Fruit fly (Drosophila melanogaster) whole organism, embryonic: Measurements from ENCODE around the gene CG31804.

Experiments used
- Abd-B ChIP-seq: fragments of 200-800 bp; sonication (Bioruptor generic); optimal IDR thresholded peaks from 2 replicates; lab custom pipeline; 2018; ENCODE audit warnings: missing biosample characterization, mild to moderate bottlenecking, missing genetic modification characterization, moderate library complexity
- Antp ChIP-seq: fragments of 200-800 bp; sonication (Bioruptor generic); optimal IDR thresholded peaks from 3 replicates; lab custom pipeline; 2016; ENCODE audit warnings: missing biosample characterization, missing genetic modification characterization
- Blimp-1 ChIP-seq: fragments of 200-800 bp; sonication (Bioruptor generic); optimal IDR thresholded peaks from 3 replicates; lab custom pipeline; 2018; ENCODE audit warnings: missing biosample characterization, missing genetic modification characterization, mild to moderate bottlenecking, moderate library complexity, missing genetic modification reagents
- CG10321 ChIP-seq: fragments of 200-800 bp; sonication (Bioruptor generic); IDR thresholded peaks from 2 replicates; pipeline ENCODE4 v1.3.6; 2022; ENCODE audit warnings: missing biosample characterization, missing genetic modification characterization
- CG10654 ChIP-seq: fragments of 200-800 bp; sonication (Bioruptor generic); optimal IDR thresholded peaks from 2 replicates; lab custom pipeline; 2016; ENCODE audit warnings: missing biosample characterization, missing genetic modification characterization
- CG11247 ChIP-seq: fragments of 200-800 bp; sonication (Bioruptor generic); IDR thresholded peaks from 2 replicates; pipeline ENCODE4 v1.3.6; 2022; ENCODE audit warnings: missing biosample characterization, missing genetic modification characterization
- CG12104 ChIP-seq: fragments of 200-800 bp; sonication (Bioruptor generic); optimal IDR thresholded peaks from 3 replicates; lab custom pipeline; 2016; ENCODE audit warnings: missing biosample characterization, missing genetic modification characterization
- CG12659 ChIP-seq: fragments of 200-800 bp; sonication (Bioruptor generic); optimal IDR thresholded peaks from 3 replicates; lab custom pipeline; 2017; ENCODE audit warnings: mild to moderate bottlenecking, missing biosample characterization, missing genetic modification reagents, missing genetic modification characterization
- CG13123 ChIP-seq: fragments of 200-800 bp; sonication (Bioruptor generic); optimal IDR thresholded peaks from 2 replicates; lab custom pipeline; 2016; ENCODE audit warnings: missing biosample characterization, missing genetic modification characterization
- CG15514 ChIP-seq: fragments of 200-800 bp; sonication (Bioruptor generic); optimal IDR thresholded peaks from 3 replicates; lab custom pipeline; 2017; ENCODE audit warnings: missing biosample characterization, missing genetic modification characterization, mild to moderate bottlenecking, moderate library complexity, missing genetic modification reagents
- CG17186 ChIP-seq: fragments of 200-800 bp; sonication (Bioruptor generic); optimal IDR thresholded peaks from 3 replicates; lab custom pipeline; 2017; ENCODE audit warnings: missing biosample characterization, missing genetic modification reagents, missing genetic modification characterization
- CG18262 ChIP-seq: fragments of 200-800 bp; optimal IDR thresholded peaks from 3 replicates; lab custom pipeline; 2019; ENCODE audit warnings: missing biosample characterization, mild to moderate bottlenecking, missing genetic modification characterization, moderate library complexity
- CG18764 ChIP-seq: fragments of 200-800 bp; sonication (Bioruptor generic); optimal IDR thresholded peaks from 3 replicates; lab custom pipeline; 2016; ENCODE audit warnings: missing biosample characterization, missing genetic modification characterization
- CG2712 ChIP-seq: fragments of 200-800 bp; optimal IDR thresholded peaks from 3 replicates; lab custom pipeline; 2019; ENCODE audit warnings: missing biosample characterization, mild to moderate bottlenecking, missing genetic modification characterization, moderate library complexity
- CG2889 ChIP-seq: fragments of 200-800 bp; sonication (Bioruptor generic); IDR thresholded peaks from 3 replicates; pipeline ENCODE4 v1.3.6; 2022; ENCODE audit warnings: missing biosample characterization, missing genetic modification characterization
- CG31365 ChIP-seq: fragments of 200-800 bp; sonication (Bioruptor generic); optimal IDR thresholded peaks from 2 replicates; lab custom pipeline; 2018; ENCODE audit warnings: missing biosample characterization, mild to moderate bottlenecking, missing genetic modification characterization
- CG3281 ChIP-seq: fragments of 200-800 bp; sonication (Bioruptor generic); optimal IDR thresholded peaks from 3 replicates; lab custom pipeline; 2017; ENCODE audit warnings: missing biosample characterization, mild to moderate bottlenecking, missing genetic modification characterization
- CG4854 ChIP-seq: fragments of 200-800 bp; sonication (Bioruptor generic); optimal IDR thresholded peaks from 2 replicates; lab custom pipeline; 2016; ENCODE audit warnings: missing biosample characterization, missing genetic modification characterization, inconsistent platforms
- CG6765 ChIP-seq: fragments of 200-800 bp; sonication (Bioruptor generic); optimal IDR thresholded peaks from 3 replicates; lab custom pipeline; 2017; ENCODE audit warnings: missing biosample characterization, mild to moderate bottlenecking, missing genetic modification characterization
- CG7372 ChIP-seq: fragments of 200-800 bp; sonication (Bioruptor generic); IDR thresholded peaks from 2 replicates; pipeline ENCODE4 v1.3.6; 2022; ENCODE audit warnings: missing biosample characterization, missing genetic modification characterization
- CG7786 ChIP-seq: fragments of 200-800 bp; sonication (Bioruptor generic); optimal IDR thresholded peaks from 2 replicates; lab custom pipeline; 2016; ENCODE audit warnings: missing biosample characterization, missing genetic modification characterization
- CG9797 ChIP-seq: fragments of 200-800 bp; sonication (Bioruptor generic); optimal IDR thresholded peaks from 3 replicates; lab custom pipeline; 2018; ENCODE audit warnings: missing biosample characterization, mild to moderate bottlenecking, missing genetic modification characterization
- CG9932 ChIP-seq: fragments of 200-800 bp; sonication (Bioruptor generic); IDR thresholded peaks from 2 replicates; pipeline ENCODE4 v1.3.6; 2022; ENCODE audit warnings: missing biosample characterization, missing genetic modification characterization
- CrebB ChIP-seq: fragments of 200-800 bp; sonication (Bioruptor generic); optimal IDR thresholded peaks from 3 replicates; lab custom pipeline; 2018; ENCODE audit warnings: missing biosample characterization, mild to moderate bottlenecking, missing genetic modification characterization
- Gug ChIP-seq: fragments of 200-800 bp; sonication (Bioruptor generic); IDR thresholded peaks from 4 replicates; pipeline ENCODE4 v1.3.6; 2022; ENCODE audit warnings: missing biosample characterization, missing genetic modification characterization
- HHEX ChIP-seq: fragments of 200-800 bp; sonication (Bioruptor generic); optimal IDR thresholded peaks from 3 replicates; lab custom pipeline; 2017; ENCODE audit warnings: missing biosample characterization, mild to moderate bottlenecking, missing genetic modification characterization, missing genetic modification reagents
- Hmr ChIP-seq: fragments of 200-800 bp; sonication (Bioruptor generic); optimal IDR thresholded peaks from 3 replicates; lab custom pipeline; 2017; ENCODE audit warnings: mild to moderate bottlenecking, missing biosample characterization, missing genetic modification reagents, missing genetic modification characterization
- Hr51 ChIP-seq, 2 experiments: fragments of 200-800 bp; sonication (Bioruptor generic); optimal IDR thresholded peaks; 2 replicates in 1 of 2; 3 replicates in 1 of 2; lab custom pipeline; 2016 to 2018; ENCODE audit warnings: missing biosample characterization in 2 of 2, missing genetic modification characterization in 2 of 2, mild to moderate bottlenecking in 1 of 2, moderate library complexity in 1 of 2
- Jarid2 ChIP-seq: fragments of 200-800 bp; sonication (Bioruptor generic); optimal IDR thresholded peaks from 3 replicates; lab custom pipeline; 2017; ENCODE audit warnings: mild to moderate bottlenecking, missing biosample characterization, missing genetic modification reagents, missing genetic modification characterization
- Myb ChIP-seq: fragments of 200-800 bp; sonication (Bioruptor generic); optimal IDR thresholded peaks from 2 replicates; lab custom pipeline; 2016; ENCODE audit warnings: missing biosample characterization, missing genetic modification characterization
- NfI ChIP-seq: fragments of 200-800 bp; sonication (Bioruptor generic); optimal IDR thresholded peaks from 3 replicates; lab custom pipeline; 2018; ENCODE audit warnings: missing biosample characterization, mild to moderate bottlenecking, missing genetic modification characterization, moderate library complexity
- PHDP ChIP-seq: fragments of 200-800 bp; sonication (Bioruptor generic); optimal IDR thresholded peaks from 3 replicates; lab custom pipeline; 2018; ENCODE audit warnings: missing biosample characterization, mild to moderate bottlenecking, missing genetic modification characterization, moderate library complexity
- Poxn ChIP-seq: fragments of 200-800 bp; sonication (Bioruptor generic); IDR thresholded peaks from 2 replicates; pipeline ENCODE4 v1.3.6; 2022; ENCODE audit warnings: missing biosample characterization, missing genetic modification characterization
- Six4 ChIP-seq: fragments of 200-800 bp; sonication (Bioruptor generic); optimal IDR thresholded peaks from 2 replicates; lab custom pipeline; 2016; ENCODE audit warnings: missing biosample characterization, missing genetic modification characterization
- Sox100B ChIP-seq: fragments of 200-800 bp; sonication (Bioruptor generic); optimal IDR thresholded peaks from 3 replicates; lab custom pipeline; 2018; ENCODE audit warnings: missing biosample characterization, mild to moderate bottlenecking, missing genetic modification characterization
- Trl ChIP-seq, 3 experiments: fragments of >200 bp in 2 of 3; fragments of 200-800 bp in 1 of 3; sonication (Bioruptor generic) in 1 of 3; optimal IDR thresholded peaks; 2 replicates in 1 of 3; 3 replicates in 2 of 3; lab custom pipeline; 2016 to 2017; ENCODE audit warnings: missing biosample characterization in 1 of 3, missing genetic modification characterization in 1 of 3
- YL-1 ChIP-seq: fragments of 200-800 bp; sonication (Bioruptor generic); optimal IDR thresholded peaks from 3 replicates; lab custom pipeline; 2017; ENCODE audit warnings: missing biosample characterization, mild to moderate bottlenecking, missing genetic modification characterization
- br ChIP-seq: fragments of >200 bp; optimal IDR thresholded peaks from 2 replicates; lab custom pipeline; 2017
- da ChIP-seq: fragments of 200-800 bp; sonication (Bioruptor generic); optimal IDR thresholded peaks from 2 replicates; lab custom pipeline; 2016; ENCODE audit warnings: missing biosample characterization, missing genetic modification characterization
- dysf ChIP-seq: fragments of 200-800 bp; sonication (Bioruptor generic); IDR thresholded peaks from 3 replicates; pipeline ENCODE4 v1.3.6; 2022; ENCODE audit warnings: missing biosample characterization, missing genetic modification characterization
- gcm2 ChIP-seq: fragments of 200-800 bp; sonication (Bioruptor generic); optimal IDR thresholded peaks from 2 replicates; lab custom pipeline; 2016; ENCODE audit warnings: missing biosample characterization, missing genetic modification characterization
- jumu ChIP-seq: fragments of 200-800 bp; sonication (Bioruptor generic); optimal IDR thresholded peaks from 3 replicates; lab custom pipeline; 2016; ENCODE audit warnings: missing biosample characterization, missing genetic modification characterization
- luna ChIP-seq: fragments of 200-800 bp; sonication (Bioruptor generic); optimal IDR thresholded peaks from 2 replicates; lab custom pipeline; 2016; ENCODE audit warnings: missing biosample characterization, missing genetic modification characterization
- mirr ChIP-seq: fragments of 200-800 bp; sonication (Bioruptor generic); optimal IDR thresholded peaks from 3 replicates; lab custom pipeline; 2018; ENCODE audit warnings: missing biosample characterization, mild to moderate bottlenecking, missing genetic modification characterization
- otp ChIP-seq: fragments of 200-800 bp; sonication (Bioruptor generic); IDR thresholded peaks from 3 replicates; pipeline ENCODE4, ENCODE4 v1.3.6; 2022; ENCODE audit warnings: missing biosample characterization, missing genetic modification characterization
- pan ChIP-seq, 4 experiments: fragments of >200 bp in 3 of 4; fragments of 200-800 bp in 1 of 4; sonication (Bioruptor generic) in 1 of 4; optimal IDR thresholded peaks in 3 of 4; IDR thresholded peaks in 1 of 4; 2 replicates each; pipeline versions ENCODE4 v1.3.6 to Lab custom; 2017 to 2022; ENCODE audit warnings: missing biosample characterization in 2 of 4, missing genetic modification characterization in 2 of 4, mixed read lengths in 1 of 4
- pb ChIP-seq: fragments of 200-800 bp; sonication (Bioruptor generic); optimal IDR thresholded peaks from 3 replicates; lab custom pipeline; 2016; ENCODE audit warnings: missing biosample characterization, missing genetic modification characterization
- salm ChIP-seq: fragments of 200-800 bp; sonication (Bioruptor generic); optimal IDR thresholded peaks from 2 replicates; lab custom pipeline; 2018; ENCODE audit warnings: missing biosample characterization, mild to moderate bottlenecking, missing genetic modification characterization
- sob ChIP-seq: fragments of 200-800 bp; sonication (Bioruptor generic); IDR thresholded peaks from 2 replicates; pipeline ENCODE4 v1.3.6; 2022; ENCODE audit warnings: missing biosample characterization, missing genetic modification characterization
- sqz ChIP-seq: fragments of 200-800 bp; sonication (Bioruptor generic); optimal IDR thresholded peaks from 3 replicates; lab custom pipeline; 2018; ENCODE audit warnings: missing biosample characterization, mild to moderate bottlenecking, missing genetic modification characterization

Gene CG31804

dm6 chr2L:17382318-17382717 lies 19.0 kb downstream of the CG31804 start (continued):
- TF ChIP-seq CG2712 (peak; percentile 91), CG18262 (tag; lab: Kevin White, UChicago) (peak; percentile 91), CG18764 (GFP tag; lab: Kevin White, UChicago) (peak; percentile 39), CG7786 (GFP tag; lab: Kevin White, UChicago) (peak; percentile 47), CrebB (tag; lab: Kevin White, UChicago) (peak; percentile 25), CG31365 (tag; lab: Kevin White, UChicago) (peak; percentile 33), PHDP (tag; lab: Kevin White, UChicago) (peak; percentile 84), luna (GFP tag; lab: Kevin White, UChicago) (no peak), pb (GFP tag; lab: Kevin White, UChicago) (no peak), Myb (GFP tag; lab: Kevin White, UChicago) (peak; percentile 3), sqz (GFP tag; lab: Kevin White, UChicago) (peak; percentile 73), CG10321 (no peak), Trl (optimal IDR thresholded peaks at IDR 0.05; lab: Kevin White, UChicago) (no peak), Trl (GFP tag; optimal IDR thresholded peaks at IDR 0.05; lab: Kevin White, UChicago) (peak; percentile 49), CG11247 (GFP tag; lab: Robert Waterston, UW) (no peak), pan (optimal IDR thresholded peaks at IDR 0.05; lab: Kevin White, UChicago) (no peak), pan (GFP tag; optimal IDR thresholded peaks at IDR 0.05 in 1 of 2, IDR thresholded peaks at IDR 0.05 in 1 of 2) (peak in 1 of 2 experiments; percentile 17), CG2889 (no peak), Six4 (peak; percentile 64), CG17186 (no peak), CG9932 (GFP tag; lab: Robert Waterston, UW) (peak; percentile 40; the same call in 1 of the 2 replicates), mirr (GFP tag; lab: Kevin White, UChicago) (peak; percentile 41), gcm2 (GFP tag; lab: Kevin White, UChicago) (no peak), jumu (GFP tag; lab: Kevin White, UChicago) (peak; percentile 1), Antp (GFP tag; lab: Kevin White, UChicago) (no peak), dysf (GFP tag; lab: Robert Waterston, UW) (peak; percentile 50; the same call in 2 of the 3 replicates), CG15514 (GFP tag; lab: Kevin White, UChicago) (peak; percentile 63), Gug (peak; percentile 52; the same call in 3 of the 4 replicates), CG6765 (GFP tag; lab: Kevin White, UChicago) (peak; percentile 34), CG12104 (GFP tag; lab: Kevin White, UChicago) (peak; percentile 2), Hmr (GFP tag; lab: Kevin White, UChicago) (peak; percentile 72), Blimp-1 (GFP tag; lab: Kevin White, UChicago) (peak; percentile 84), Abd-B (GFP tag; lab: Kevin White, UChicago) (peak; percentile 63), CG9797 (GFP tag; lab: Kevin White, UChicago) (no peak), CG4854 (GFP tag; lab: Kevin White, UChicago) (peak; percentile 25), CG7372 (GFP tag; lab: Robert Waterston, UW) (peak; percentile 40; the same call in 1 of the 2 replicates), da (GFP tag; lab: Kevin White, UChicago) (no peak), salm (peak; percentile 68), YL-1 (GFP tag; lab: Kevin White, UChicago) (no peak), Jarid2 (GFP tag; lab: Kevin White, UChicago) (no peak), CG13123 (GFP tag; lab: Kevin White, UChicago) (peak; percentile 6), sob (GFP tag; lab: Robert Waterston, UW) (0 out of 2 replicates have a peak, but pooled peaks have one; percentile 15), otp (GFP tag; lab: Robert Waterston, UW) (no peak), CG10654 (GFP tag; lab: Kevin White, UChicago) (peak; percentile 61), br (no peak), NfI (GFP tag; lab: Kevin White, UChicago) (peak; percentile 70), Hr51 (GFP tag; optimal IDR thresholded peaks at IDR 0.05; lab: Kevin White, UChicago) (peak in 1 of 2 experiments; percentile 70), CG3281 (peak; percentile 77), Poxn (GFP tag; lab: Robert Waterston, UW) (no peak), Sox100B (GFP tag; lab: Kevin White, UChicago) (peak; percentile 79), HHEX (GFP tag; lab: Kevin White, UChicago) (peak; percentile 46), CG12659 (peak; percentile 54)
